Worm (Caenorhabditis elegans) whole organism, dauer: ENCODE measurements around the gene F19B10.13.

Source experiments
- unc-62 ChIP-seq: sonication (generic microtip); optimal IDR thresholded peaks from 2 replicates; lab custom pipeline; 2017; ENCODE audit warnings: missing biosample characterization, missing genetic modification reagents, missing genetic modification characterization

F19B10.13 gene

ce11 chrII:3661932-3662331, at the start of gene F19B10.13:
Gene F19B10.13, plus strand, starts transcription at chrII:3662274.
- TF ChIP-seq unc-62 (GFP tag; lab: Kevin White, UChicago), result no peak

ce11 chrII:3616615-3617014, 45.5 kb upstream of the F19B10.13 start:
- no peak for TF ChIP-seq unc-62 (GFP tag; lab: Kevin White, UChicago)

ce11 chrII:3617512-3617911, 44.6 kb upstream of the F19B10.13 start, which contains the start of gene F40E12.1:
Gene F40E12.1, plus strand, starts transcription at chrII:3617812.
- TF ChIP-seq unc-62 (GFP tag; lab: Kevin White, UChicago), result no peak

ce11 chrII:3620862-3621261, 41.2 kb upstream of the F19B10.13 start:
- TF ChIP-seq unc-62 (GFP tag; lab: Kevin White, UChicago), result no peak

- no peak for TF ChIP-seq unc-62 (GFP tag; lab: Kevin White, UChicago)
These were observed 40.1 kb upstream of the F19B10.13 start, which contains the start of gene M151.7 for ce11 chrII:3622014-3622413. Gene M151.7, plus strand, starts transcription at chrII:3622314.

- no peak for TF ChIP-seq unc-62 (GFP tag; lab: Kevin White, UChicago)
These were observed 35.2 kb upstream of the F19B10.13 start, which contains the start of gene M151.3 for ce11 chrII:3626872-3627271. Gene M151.3, plus strand, starts transcription at chrII:3627172.

- TF ChIP-seq unc-62 (GFP tag; lab: Kevin White, UChicago), result no peak
These were observed 31.3 kb upstream of the F19B10.13 start, which contains the start of gene M151.2 for ce11 chrII:3630810-3631209. Gene M151.2, plus strand, starts transcription at chrII:3631110.

- TF ChIP-seq unc-62 (GFP tag; lab: Kevin White, UChicago), result no peak
These were observed 27.3 kb upstream of the F19B10.13 start for ce11 chrII:3634765-3635164.

- no peak for TF ChIP-seq unc-62 (GFP tag; lab: Kevin White, UChicago)
These were observed 22.8 kb upstream of the F19B10.13 start, which contains the start of gene fbxb-31 for ce11 chrII:3639238-3639637. Gene fbxb-31, minus strand, starts transcription at chrII:3639338.

- no peak for TF ChIP-seq unc-62 (GFP tag; lab: Kevin White, UChicago)
These were observed 21.9 kb upstream of the F19B10.13 start, which contains the start of gene M151.10 for ce11 chrII:3640197-3640596. Gene M151.10, minus strand, starts transcription at chrII:3640297.

- TF ChIP-seq unc-62 (GFP tag; lab: Kevin White, UChicago), result no peak
These were observed 20.9 kb upstream of the F19B10.13 start, which contains the start of gene M151.1 for ce11 chrII:3641197-3641596. Gene M151.1, plus strand, starts transcription at chrII:3641497.

ce11 chrII:3647111-3647510, 15.0 kb upstream of the F19B10.13 start, which contains the start of gene fbxb-33:
Gene fbxb-33, plus strand, starts transcription at chrII:3647411.
- TF ChIP-seq unc-62 (GFP tag; lab: Kevin White, UChicago), result no peak

ce11 chrII:3655378-3655777, 6.7 kb upstream of the F19B10.13 start, which contains the start of gene F19B10.5:
Gene F19B10.5, plus strand, starts transcription at chrII:3655678.
- no peak for TF ChIP-seq unc-62 (GFP tag; lab: Kevin White, UChicago)

ce11 chrII:3659776-3660175, 2.3 kb upstream of the F19B10.13 start, which contains the start of gene F19B10.4:
Gene F19B10.4, plus strand, starts transcription at chrII:3660076.
- TF ChIP-seq unc-62 (GFP tag; lab: Kevin White, UChicago), result no peak

ce11 chrII:3663796-3664195, 1.7 kb downstream of the F19B10.13 start, which contains the start of gene F19B10.6:
Gene F19B10.6, minus strand, starts transcription at chrII:3663896.
- TF ChIP-seq unc-62 (GFP tag; lab: Kevin White, UChicago), result no peak

ce11 chrII:3664470-3664869, 2.4 kb downstream of the F19B10.13 start, which contains the start of gene F19B10.3:
Gene F19B10.3, plus strand, starts transcription at chrII:3664770.
- no peak for TF ChIP-seq unc-62 (GFP tag; lab: Kevin White, UChicago)

- no peak for TF ChIP-seq unc-62 (GFP tag; lab: Kevin White, UChicago)
These were observed 3.1 kb downstream of the F19B10.13 start for ce11 chrII:3665181-3665580.
